Fruit fly (Drosophila melanogaster) whole organism, wandering third instar larva: ENCODE measurements around the gene CG32271.

Experiments
- Abd-B ChIP-seq: fragments of >200 bp; optimal IDR thresholded peaks from 2 replicates; lab custom pipeline; 2017; ENCODE audit warnings: missing biosample characterization, missing genetic modification characterization
- CG32264 ChIP-seq: fragments of 200-800 bp; sonication (Bioruptor generic); optimal IDR thresholded peaks from 2 replicates; lab custom pipeline; 2016; ENCODE audit warnings: missing biosample characterization, missing genetic modification characterization
- CrebA ChIP-seq: fragments of 200-800 bp; sonication (Bioruptor generic); optimal IDR thresholded peaks from 2 replicates; lab custom pipeline; 2016; ENCODE audit warnings: missing biosample characterization, mild to moderate bottlenecking, missing genetic modification characterization, borderline replicate concordance
- Dfd ChIP-seq: fragments of >200 bp; optimal IDR thresholded peaks from 2 replicates; lab custom pipeline; 2017; ENCODE audit warnings: missing biosample characterization, missing genetic modification characterization
- Dif ChIP-seq: fragments of 200-275, 200-300 bp; sonication (Bioruptor generic); optimal IDR thresholded peaks from 2 replicates; lab custom pipeline; 2018; ENCODE audit warnings: missing biosample characterization, missing genetic modification characterization; ENCODE audit not compliant: partially characterized antibody
- GATAd ChIP-seq: sonication (Bioruptor generic); optimal IDR thresholded peaks from 2 replicates; lab custom pipeline; 2016; ENCODE audit warnings: missing biosample characterization, missing genetic modification characterization
- HLH106 ChIP-seq: fragments of 200-800 bp; optimal IDR thresholded peaks from 3 replicates; lab custom pipeline; 2019; ENCODE audit warnings: missing biosample characterization, mild to moderate bottlenecking, missing genetic modification characterization, moderate library complexity
- Hnf4 ChIP-seq: fragments of 200-800 bp; sonication (Bioruptor generic); optimal IDR thresholded peaks from 2 replicates; lab custom pipeline; 2016; ENCODE audit warnings: missing biosample characterization, mild to moderate bottlenecking, missing genetic modification characterization
- Hr78 ChIP-seq: fragments of >200 bp; optimal IDR thresholded peaks from 2 replicates; lab custom pipeline; 2017; ENCODE audit warnings: missing biosample characterization, missing genetic modification characterization
- Jra ChIP-seq: sonication (Bioruptor generic); optimal IDR thresholded peaks from 2 replicates; lab custom pipeline; 2016; ENCODE audit warnings: missing biosample characterization, missing genetic modification characterization
- Mio ChIP-seq: sonication (Bioruptor generic); optimal IDR thresholded peaks from 2 replicates; lab custom pipeline; 2016; ENCODE audit warnings: missing biosample characterization, missing genetic modification characterization
- Myc ChIP-seq: fragments of >200 bp; optimal IDR thresholded peaks from 2 replicates; lab custom pipeline; 2017
- N ChIP-seq: fragments of >200 bp; optimal IDR thresholded peaks from 2 replicates; lab custom pipeline; 2018; ENCODE audit warnings: missing biosample characterization, missing external identifiers, missing genetic modification characterization
- OdsH ChIP-seq: fragments of 200-800 bp; sonication (Bioruptor generic); optimal IDR thresholded peaks from 2 replicates; lab custom pipeline; 2016; ENCODE audit warnings: missing biosample characterization, mild to moderate bottlenecking, missing genetic modification characterization
- Rel ChIP-seq, 2 experiments: fragments of 200-800 bp; sonication (Bioruptor generic) in 1 of 2; optimal IDR thresholded peaks; 2 replicates in 1 of 2; 3 replicates in 1 of 2; lab custom pipeline; 2016 to 2019; ENCODE audit warnings: mild to moderate bottlenecking in 2 of 2, missing biosample characterization in 2 of 2, missing genetic modification characterization in 2 of 2, moderate library complexity in 1 of 2
- Vsx2 ChIP-seq: fragments of 200-300, 225-300 bp; sonication (Bioruptor generic); optimal IDR thresholded peaks from 2 replicates; lab custom pipeline; 2018; ENCODE audit warnings: missing biosample characterization, missing genetic modification characterization; ENCODE audit not compliant: partially characterized antibody
- br ChIP-seq: fragments of 200-800 bp; sonication (Bioruptor generic); optimal IDR thresholded peaks from 2 replicates; lab custom pipeline; 2016; ENCODE audit warnings: missing biosample characterization, missing genetic modification characterization
- dmrt93B ChIP-seq: fragments of 200-800 bp; sonication (Bioruptor generic); optimal IDR thresholded peaks from 2 replicates; lab custom pipeline; 2018; ENCODE audit warnings: missing biosample characterization, mild to moderate bottlenecking, missing genetic modification characterization
- dsf ChIP-seq: sonication (Bioruptor generic); optimal IDR thresholded peaks from 2 replicates; lab custom pipeline; 2016; ENCODE audit warnings: missing biosample characterization, missing genetic modification characterization, borderline replicate concordance
- ey ChIP-seq: fragments of 200-800 bp; sonication (Bioruptor generic); optimal IDR thresholded peaks from 2 replicates; lab custom pipeline; 2016; ENCODE audit warnings: missing biosample characterization, missing genetic modification characterization
- fru ChIP-seq: fragments of 200-800 bp; sonication (Bioruptor generic); optimal IDR thresholded peaks from 3 replicates; lab custom pipeline; 2016; ENCODE audit warnings: missing biosample characterization, mild to moderate bottlenecking, missing genetic modification characterization
- h ChIP-seq: fragments of 200-800 bp; sonication (Bioruptor generic); optimal IDR thresholded peaks from 3 replicates; lab custom pipeline; 2016; ENCODE audit warnings: missing biosample characterization, mild to moderate bottlenecking, missing genetic modification characterization
- jim ChIP-seq: fragments of 175-275, 200-325 bp; sonication (Bioruptor generic); optimal IDR thresholded peaks from 2 replicates; lab custom pipeline; 2016; ENCODE audit warnings: missing biosample characterization, mild to moderate bottlenecking, missing genetic modification characterization
- lola ChIP-seq: fragments of >200 bp; optimal IDR thresholded peaks from 2 replicates; lab custom pipeline; 2017; ENCODE audit warnings: missing biosample characterization, missing genetic modification characterization
- pan ChIP-seq: fragments of >200 bp; optimal IDR thresholded peaks from 2 replicates; lab custom pipeline; 2017
- rgr ChIP-seq: fragments of 200-800 bp; sonication (Bioruptor generic); optimal IDR thresholded peaks from 3 replicates; lab custom pipeline; 2016; ENCODE audit warnings: missing biosample characterization, mild to moderate bottlenecking, missing genetic modification characterization
- sage ChIP-seq: fragments of 200-800 bp; sonication (Bioruptor generic); optimal IDR thresholded peaks from 2 replicates; lab custom pipeline; 2016; ENCODE audit warnings: missing biosample characterization, mild to moderate bottlenecking, missing genetic modification characterization
- sv ChIP-seq: fragments of 200-800 bp; sonication (Bioruptor generic); optimal IDR thresholded peaks from 3 replicates; lab custom pipeline; 2016; ENCODE audit warnings: missing biosample characterization, missing genetic modification characterization
- tai ChIP-seq: sonication (Bioruptor generic); optimal IDR thresholded peaks from 2 replicates; lab custom pipeline; 2016; ENCODE audit warnings: missing biosample characterization, missing genetic modification characterization
- usp ChIP-seq: fragments of >200 bp; optimal IDR thresholded peaks from 2 replicates; lab custom pipeline; 2017; ENCODE audit warnings: missing biosample characterization, missing genetic modification characterization
- woc ChIP-seq: sonication (Bioruptor generic); optimal IDR thresholded peaks from 2 replicates; lab custom pipeline; 2016; ENCODE audit warnings: missing biosample characterization, mild to moderate bottlenecking, missing genetic modification characterization

CG32271 gene

dm6 chr3L:3177872-3178271, 25.1 kb downstream of the CG32271 start:
- no peak for TF ChIP-seq pan (lab: Kevin White, UChicago)
- TF ChIP-seq, all 38 proteins: peak for 0

- no peak for TF ChIP-seq GATAd (GFP tag; lab: Kevin White, UChicago)
- TF ChIP-seq N (GFP tag; lab: Kevin White, UChicago) = no peak
- TF ChIP-seq lola = no peak
- TF ChIP-seq dsf (GFP tag; lab: Kevin White, UChicago) = no peak
- no peak for TF ChIP-seq Vsx2 (GFP tag; lab: Kevin White, UChicago)
- no peak for TF ChIP-seq ey (GFP tag; lab: Kevin White, UChicago)
- TF ChIP-seq dmrt93B = no peak
- TF ChIP-seq pan (lab: Kevin White, UChicago) = no peak
- no peak for TF ChIP-seq h
- TF ChIP-seq tai = no peak
- no peak for TF ChIP-seq sage (GFP tag; lab: Kevin White, UChicago)
- no peak for TF ChIP-seq sv
- TF ChIP-seq Mio (GFP tag; lab: Kevin White, UChicago) = no peak
- no peak for TF ChIP-seq Dfd (GFP tag; lab: Kevin White, UChicago)
These were observed 30.5 kb downstream of the CG32271 start, which contains the start of gene CG14963 for dm6 chr3L:3172445-3172844. TSS of gene CG14963 (minus strand) at chr3L:3172545.

- TF ChIP-seq dsf (GFP tag; lab: Kevin White, UChicago) (no peak), Abd-B (no peak), Dif (GFP tag; lab: Kevin White, UChicago) (no peak), dmrt93B (no peak), br (no peak), CG32264 (GFP tag; lab: Kevin White, UChicago) (no peak), sv (no peak), rgr (GFP tag; lab: Kevin White, UChicago) (no peak), HLH106 (tag; lab: Kevin White, UChicago) (no peak), h (no peak), ey (GFP tag; lab: Kevin White, UChicago) (no peak), Myc (lab: Kevin White, UChicago) (no peak), Dfd (GFP tag; lab: Kevin White, UChicago) (no peak), usp (GFP tag; lab: Kevin White, UChicago) (no peak), jim (GFP tag; lab: Kevin White, UChicago) (no peak), fru (GFP tag; lab: Kevin White, UChicago) (no peak), Hnf4 (no peak), GATAd (GFP tag; lab: Kevin White, UChicago) (no peak)
These were observed 33.9 kb downstream of the CG32271 start, which contains the start of the genes CG32278 and CG32281 for dm6 chr3L:3169107-3169506. TSS of gene CG32278 (plus strand) at chr3L:3169286. TSS of gene CG32281 (plus strand) at chr3L:3169375.

dm6 chr3L:3166200-3166695, 36.7 kb downstream of the CG32271 start, which contains the start of gene Asciz:
TSS of gene Asciz (minus strand) at chr3L:3166250.
- TF ChIP-seq Dif (GFP tag; lab: Kevin White, UChicago) = no peak
- no peak for TF ChIP-seq sage (GFP tag; lab: Kevin White, UChicago)
- TF ChIP-seq Myc (lab: Kevin White, UChicago) = no peak
- TF ChIP-seq OdsH (GFP tag; lab: Kevin White, UChicago) = no peak
- no peak for TF ChIP-seq CG32264 (GFP tag; lab: Kevin White, UChicago)
- no peak for TF ChIP-seq Hr78 (GFP tag; lab: Kevin White, UChicago)
- no peak for TF ChIP-seq rgr (GFP tag; lab: Kevin White, UChicago)
- no peak for TF ChIP-seq usp (GFP tag; lab: Kevin White, UChicago)
- TF ChIP-seq fru (GFP tag; lab: Kevin White, UChicago) = no peak
- TF ChIP-seq h = no peak
- TF ChIP-seq CrebA (GFP tag; lab: Kevin White, UChicago) = no peak
- TF ChIP-seq Rel (GFP tag; optimal IDR thresholded peaks at IDR 0.05; lab: Kevin White, UChicago) = no peak
- TF ChIP-seq Rel (tag; optimal IDR thresholded peaks at IDR 0.05; lab: Kevin White, UChicago) = no peak
- no peak for TF ChIP-seq woc (GFP tag; lab: Kevin White, UChicago)
- no peak for TF ChIP-seq Jra (GFP tag; lab: Kevin White, UChicago)

dm6 chr3L:3165399-3165798, 37.6 kb downstream of the CG32271 start:
- peak; percentile 13 for TF ChIP-seq Dif (GFP tag; lab: Kevin White, UChicago)
- TF ChIP-seq Hnf4 = no peak
